Worm (Caenorhabditis elegans) whole organism, L3 larva: Measurements from ENCODE around the gene F13A2.2.

Source experiments
- nhr-77 ChIP-seq: fragments of 150-350 bp; optimal IDR thresholded peaks from 2 replicates; lab custom pipeline; 2014; ENCODE audit warnings: missing biosample characterization, missing genetic modification characterization
- unc-62 ChIP-seq: fragments of 150-350 bp; sonication (generic microtip); optimal IDR thresholded peaks from 4 replicates; lab custom pipeline; 2014; ENCODE audit warnings: missing biosample characterization, missing genetic modification reagents, missing genetic modification characterization

- TF ChIP-seq unc-62 (no peak), nhr-77 (tag; lab: Kevin White, UChicago) (no peak)
These were observed at the start of gene F13A2.2 for ce11 chrV:4384482-4384881.
